Worm (Caenorhabditis elegans) whole organism, mixed stage, embryonic: ENCODE results near the gene ggtb-1.

Experiments used
- ces-1 ChIP-seq: fragments of 150-350 bp; optimal IDR thresholded peaks from 2 replicates; lab custom pipeline; 2014; ENCODE audit warnings: missing biosample characterization, missing genetic modification reagents, missing genetic modification characterization
- elt-3 ChIP-seq: fragments of 150-350 bp; optimal IDR thresholded peaks from 2 replicates; lab custom pipeline; 2014; ENCODE audit warnings: missing biosample characterization, missing genetic modification characterization
- nhr-12 ChIP-seq: fragments of 150-350 bp; optimal IDR thresholded peaks from 2 replicates; lab custom pipeline; 2014; ENCODE audit warnings: missing biosample characterization, missing genetic modification characterization
- pha-4 ChIP-seq: fragments of 150-350 bp; optimal IDR thresholded peaks from 2 replicates; lab custom pipeline; 2018; ENCODE audit warnings: missing biosample characterization, missing genetic modification reagents, missing genetic modification characterization
- snpc-4 ChIP-seq: fragments of 150-350 bp; optimal IDR thresholded peaks from 2 replicates; lab custom pipeline; 2014; ENCODE audit warnings: missing biosample characterization, missing genetic modification characterization
- unc-62 ChIP-seq: fragments of 150-350 bp; optimal IDR thresholded peaks from 2 replicates; lab custom pipeline; 2014; ENCODE audit warnings: missing biosample characterization, missing genetic modification reagents, missing genetic modification characterization
- ztf-11 ChIP-seq: fragments of 150-350 bp; optimal IDR thresholded peaks from 2 replicates; lab custom pipeline; 2014; ENCODE audit warnings: missing biosample characterization, missing genetic modification characterization

ce11 chrIII:7091042-7091441 is 42.5 kb upstream of the ggtb-1 start, which contains the start of gene ZK418.2:
- TF ChIP-seq snpc-4 (tag; lab: Kevin White, UChicago) (no peak), ztf-11 (tag; lab: Kevin White, UChicago) (no peak), pha-4 (no peak), nhr-12 (tag; lab: Kevin White, UChicago) (no peak), ces-1 (GFP tag; lab: Kevin White, UChicago) (no peak), unc-62 (GFP tag; lab: Kevin White, UChicago) (no peak), elt-3 (tag; lab: Kevin White, UChicago) (no peak)
